Fruit fly (Drosophila melanogaster) whole organism: ENCODE data around the gene Rbp6.

Experiments used
- CG8478 ChIP-seq: fragments of >200 bp; optimal IDR thresholded peaks from 2 replicates; lab custom pipeline; 2018; ENCODE audit warnings: inconsistent platforms
- Dll ChIP-seq: fragments of >200 bp; optimal IDR thresholded peaks from 2 replicates; lab custom pipeline; 2017
- EcR ChIP-seq, 2 experiments: fragments of >200 bp; optimal IDR thresholded peaks; 2 replicates each; lab custom pipeline; 2017; ENCODE audit warnings: missing biosample characterization in 2 of 2, missing genetic modification characterization in 2 of 2, missing genetic modification reagents in 2 of 2
- psq ChIP-seq: fragments of >200 bp; optimal IDR thresholded peaks from 2 replicates; lab custom pipeline; 2017
- usp ChIP-seq: fragments of >200 bp; optimal IDR thresholded peaks from 2 replicates; lab custom pipeline; 2017; ENCODE audit warnings: missing biosample characterization, missing genetic modification characterization, mixed read lengths

- TF ChIP-seq CG8478 (lab: Kevin White, UChicago) (peak; percentile 43), Dll (lab: Kevin White, UChicago) (no peak), EcR (GFP tag; optimal IDR thresholded peaks at IDR 0.05; lab: Kevin White, UChicago) (no peak), usp (GFP tag; lab: Kevin White, UChicago) (no peak), psq (no peak)
Measured at dm6 chr3L:17011351-17012016, 226.5 kb downstream of the Rbp6 start.
